Worm (Caenorhabditis elegans): Measurements from ENCODE around the gene clec-61.

clec-61 gene

ce11 chrII:10501578-10501977 lies 11.2 kb upstream of the clec-61 start:
- no peak for TF ChIP-seq snpc-4 (tag; optimal IDR thresholded peaks at IDR 0.05)
- TF ChIP-seq sma-9 (GFP tag; optimal IDR thresholded peaks at IDR 0.05): peak; percentile 82
- no peak for TF ChIP-seq sma-9 (tag; optimal IDR thresholded peaks at IDR 0.05)
- TF ChIP-seq alr-1 (tag; optimal IDR thresholded peaks at IDR 0.05): no peak
- peak; percentile 89 for TF ChIP-seq F13H6.1 (tag; optimal IDR thresholded peaks at IDR 0.05)
- no peak for TF ChIP-seq ztf-1 (GFP tag; conservative IDR thresholded peaks at IDR 0.05)
- TF ChIP-seq nhr-129 (tag; optimal IDR thresholded peaks at IDR 0.05): peak; percentile 66
- TF ChIP-seq ama-1 (optimal IDR thresholded peaks at IDR 0.05): no peak
- no peak for TF ChIP-seq lin-39 (tag; optimal IDR thresholded peaks at IDR 0.05)
- no peak for TF ChIP-seq nhr-12 (tag; optimal IDR thresholded peaks at IDR 0.05)
- TF ChIP-seq gmeb-1 (tag; optimal IDR thresholded peaks at IDR 0.05): no peak
- TF ChIP-seq elt-1 (tag; optimal IDR thresholded peaks at IDR 0.05): no peak
- TF ChIP-seq zag-1 (tag; optimal IDR thresholded peaks at IDR 0.05): peak; percentile 51
- TF ChIP-seq lin-13 (GFP tag; optimal IDR thresholded peaks at IDR 0.05): peak; percentile 25
- TF ChIP-seq lin-11 (tag; optimal IDR thresholded peaks at IDR 0.05): no peak
- no peak for TF ChIP-seq ceh-82 (tag; optimal IDR thresholded peaks at IDR 0.05)
- peak; percentile 83 for TF ChIP-seq fos-1 (tag; optimal IDR thresholded peaks at IDR 0.05)
- TF ChIP-seq sem-4 (tag; optimal IDR thresholded peaks at IDR 0.05): peak; percentile 83
- TF ChIP-seq C34F6.9 (tag; optimal IDR thresholded peaks at IDR 0.05): peak; percentile 60
- TF ChIP-seq ztf-11 (tag; optimal IDR thresholded peaks at IDR 0.05): no peak
- TF ChIP-seq sma-3 (GFP tag; optimal IDR thresholded peaks at IDR 0.05): peak; percentile 59
- TF ChIP-seq ztf-4 (tag; optimal IDR thresholded peaks at IDR 0.05): no peak
- no peak for TF ChIP-seq skn-1 (tag; optimal IDR thresholded peaks at IDR 0.05)
- no peak for TF ChIP-seq nhr-11 (tag; optimal IDR thresholded peaks at IDR 0.05)
- no peak for TF ChIP-seq elt-3 (tag; optimal IDR thresholded peaks at IDR 0.05)
- no peak for TF ChIP-seq aly-2 (tag; optimal IDR thresholded peaks at IDR 0.05)
- no peak for TF ChIP-seq mbf-1 (tag; optimal IDR thresholded peaks at IDR 0.05)
- peak; percentile 49 to 69 for TF ChIP-seq mdl-1 (tag; optimal IDR thresholded peaks at IDR 0.05)
- peak in 1 of 2 experiments; percentile 73 for TF ChIP-seq lsy-2 (tag; optimal IDR thresholded peaks at IDR 0.05)
- no peak for TF ChIP-seq nhr-10 (tag; optimal IDR thresholded peaks at IDR 0.05)
- TF ChIP-seq nhr-77 (tag; optimal IDR thresholded peaks at IDR 0.05): peak; percentile 3
- TF ChIP-seq unc-55 (GFP tag; optimal IDR thresholded peaks at IDR 0.05): no peak
- no peak for TF ChIP-seq R02D3.7 (tag; optimal IDR thresholded peaks at IDR 0.05)
- no peak for TF ChIP-seq peb-1 (tag; optimal IDR thresholded peaks at IDR 0.05)
- peak; percentile 75 for TF ChIP-seq nhr-21 (tag; optimal IDR thresholded peaks at IDR 0.05)
- TF ChIP-seq Y55F3AM.14 (GFP tag; optimal IDR thresholded peaks at IDR 0.05): no peak
- TF ChIP-seq nhr-25 (tag; optimal IDR thresholded peaks at IDR 0.05): peak; percentile 52
- no peak for TF ChIP-seq dmd-4 (tag; optimal IDR thresholded peaks at IDR 0.05)
- no peak for TF ChIP-seq unc-39 (tag; optimal IDR thresholded peaks at IDR 0.05)
- no peak for TF ChIP-seq nhr-237 (tag; optimal IDR thresholded peaks at IDR 0.05)
- TF ChIP-seq blmp-1 (tag; optimal IDR thresholded peaks at IDR 0.05; ENCODE audit: insufficient read depth): peak; percentile 95
- TF ChIP-seq crh-2 (tag; optimal IDR thresholded peaks at IDR 0.05): peak; percentile 51
- peak; percentile 38 for TF ChIP-seq egl-27 (tag; optimal IDR thresholded peaks at IDR 0.05)
- TF ChIP-seq unc-62 (GFP tag; optimal IDR thresholded peaks at IDR 0.05): no peak
- TF ChIP-seq ceh-16 (tag; optimal IDR thresholded peaks at IDR 0.05): peak; percentile 44
- TF ChIP-seq ZK546.5 (tag; optimal IDR thresholded peaks at IDR 0.05): no peak
- no peak for TF ChIP-seq mab-5 (tag; optimal IDR thresholded peaks at IDR 0.05)
- no peak for TF ChIP-seq nhr-23 (tag; optimal IDR thresholded peaks at IDR 0.05)
- TF ChIP-seq nhr-6 (tag; optimal IDR thresholded peaks at IDR 0.05): no peak
